Fruit fly (Drosophila melanogaster): Measurements from ENCODE around the gene CG4098.
"Not testable (repeated sequence)": the region's sequence is repeated elsewhere in the genome, so short reads cannot be mapped to it uniquely, and the experiment has no call there.

DNA sequence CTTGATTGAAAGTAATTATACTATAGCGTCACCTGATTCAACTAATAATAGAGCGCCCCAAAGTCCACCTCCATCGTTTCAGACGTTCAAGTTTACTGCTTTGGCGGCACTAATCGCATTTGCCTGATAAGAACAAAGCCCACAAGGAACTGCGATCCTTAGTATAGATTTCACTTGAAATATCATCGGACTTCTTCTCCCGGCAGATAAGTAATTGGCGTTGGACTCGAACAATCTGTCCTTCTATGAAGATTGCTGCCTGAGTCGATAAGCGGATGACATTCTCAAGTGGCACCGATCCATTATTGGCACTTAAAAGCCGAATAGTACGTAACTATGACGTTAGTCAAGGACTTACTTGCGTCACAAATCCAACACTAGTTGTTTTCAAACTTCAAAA lies 35.9 kb downstream of the CG4098 start, which contains the start of gene Mipp1:
- TF ChIP-seq pnt (GFP tag; optimal IDR thresholded peaks at IDR 0.05); CG31388 (GFP tag; optimal IDR thresholded peaks at IDR 0.05); CG9609 (GFP tag; optimal IDR thresholded peaks at IDR 0.05); Fer1 (GFP tag; optimal IDR thresholded peaks at IDR 0.05); zen (tag; optimal IDR thresholded peaks at IDR 0.05); NFAT (GFP tag; IDR thresholded peaks at IDR 0.05); Elba2 (GFP tag; optimal IDR thresholded peaks at IDR 0.05); fd64A (GFP tag; optimal IDR thresholded peaks at IDR 0.05); CG7928 (GFP tag; optimal IDR thresholded peaks at IDR 0.05): not testable (repeated sequence)
